Fruit fly (Drosophila melanogaster) Kc167 (cell line): ENCODE data around the gene CG3213.

Source experiments
- Myc ChIP-seq: fragments of >200 bp; optimal IDR thresholded peaks from 2 replicates; lab custom pipeline; 2017; ENCODE audit warnings: missing external identifiers
- Sin3A ChIP-seq: fragments of >200 bp; optimal IDR thresholded peaks from 2 replicates; lab custom pipeline; 2018; ENCODE audit warnings: missing external identifiers
- h ChIP-seq: fragments of >200 bp; optimal IDR thresholded peaks from 3 replicates; lab custom pipeline; 2018; ENCODE audit warnings: missing external identifiers
- insv ChIP-seq: fragments of >200 bp; optimal IDR thresholded peaks from 3 replicates; lab custom pipeline; 2018; ENCODE audit warnings: missing external identifiers
- psq ChIP-seq: fragments of >200 bp; optimal IDR thresholded peaks from 2 replicates; lab custom pipeline; 2017; ENCODE audit warnings: missing external identifiers
- ttk ChIP-seq: sonication (Bioruptor generic); optimal IDR thresholded peaks from 2 replicates; lab custom pipeline; 2017; ENCODE audit warnings: missing external identifiers

CG3213 gene

dm6 chr2L:3550583-3550982, 31.1 kb upstream of the CG3213 start:
- no peak for TF ChIP-seq h
- no peak for TF ChIP-seq psq (lab: Kevin White, UChicago)
- TF ChIP-seq Myc (lab: Kevin White, UChicago) = no peak
- no peak for TF ChIP-seq insv (lab: Kevin White, UChicago)
- no peak for TF ChIP-seq ttk (lab: Kevin White, UChicago)
- no peak for TF ChIP-seq Sin3A (lab: Kevin White, UChicago)

- TF ChIP-seq ttk (lab: Kevin White, UChicago) = no peak
- no peak for TF ChIP-seq insv (lab: Kevin White, UChicago)
- TF ChIP-seq psq (lab: Kevin White, UChicago) = no peak
- TF ChIP-seq h = no peak
- no peak for TF ChIP-seq Myc (lab: Kevin White, UChicago)
- no peak for TF ChIP-seq Sin3A (lab: Kevin White, UChicago)
Observed at dm6 chr2L:3549742-3550141, 30.3 kb upstream of the CG3213 start.

dm6 chr2L:3548879-3549278, 29.4 kb upstream of the CG3213 start:
- TF ChIP-seq Myc (lab: Kevin White, UChicago) = no peak
- no peak for TF ChIP-seq Sin3A (lab: Kevin White, UChicago)

dm6 chr2L:3547512-3547911, 28.1 kb upstream of the CG3213 start:
- TF ChIP-seq Myc (lab: Kevin White, UChicago) = no peak
- no peak for TF ChIP-seq psq (lab: Kevin White, UChicago)
- no peak for TF ChIP-seq Sin3A (lab: Kevin White, UChicago)
- TF ChIP-seq insv (lab: Kevin White, UChicago) = no peak
- no peak for TF ChIP-seq ttk (lab: Kevin White, UChicago)
- TF ChIP-seq h = no peak

- TF ChIP-seq psq (lab: Kevin White, UChicago) = no peak
- no peak for TF ChIP-seq ttk (lab: Kevin White, UChicago)
- no peak for TF ChIP-seq insv (lab: Kevin White, UChicago)
- TF ChIP-seq Sin3A (lab: Kevin White, UChicago) = no peak
- TF ChIP-seq h = no peak
- TF ChIP-seq Myc (lab: Kevin White, UChicago) = no peak
Observed at dm6 chr2L:3545033-3545666, 25.7 kb upstream of the CG3213 start.

dm6 chr2L:3543062-3543461, 23.6 kb upstream of the CG3213 start:
- TF ChIP-seq psq (lab: Kevin White, UChicago) (no peak), insv (lab: Kevin White, UChicago) (no peak), h (no peak), Sin3A (lab: Kevin White, UChicago) (no peak), ttk (lab: Kevin White, UChicago) (no peak), Myc (lab: Kevin White, UChicago) (no peak)

dm6 chr2L:3539996-3540395, 20.5 kb upstream of the CG3213 start:
- no peak for TF ChIP-seq psq (lab: Kevin White, UChicago)
- no peak for TF ChIP-seq h
- no peak for TF ChIP-seq ttk (lab: Kevin White, UChicago)
- no peak for TF ChIP-seq Sin3A (lab: Kevin White, UChicago)

- TF ChIP-seq psq (lab: Kevin White, UChicago) = no peak
Observed at dm6 chr2L:3539412-3539743, 19.9 kb upstream of the CG3213 start.

- TF ChIP-seq Sin3A (lab: Kevin White, UChicago) = no peak
- TF ChIP-seq psq (lab: Kevin White, UChicago) = no peak
- no peak for TF ChIP-seq Myc (lab: Kevin White, UChicago)
- no peak for TF ChIP-seq insv (lab: Kevin White, UChicago)
- no peak for TF ChIP-seq h
- TF ChIP-seq ttk (lab: Kevin White, UChicago) = no peak
Observed at dm6 chr2L:3538564-3539411, 19.3 kb upstream of the CG3213 start, which contains the start of gene drm. Gene drm, plus strand, starts transcription at chr2L:3539247.

dm6 chr2L:3534227-3534842, 14.9 kb upstream of the CG3213 start:
- no peak for TF ChIP-seq Myc (lab: Kevin White, UChicago)
- TF ChIP-seq insv (lab: Kevin White, UChicago) = no peak
- TF ChIP-seq ttk (lab: Kevin White, UChicago) = no peak
- TF ChIP-seq Sin3A (lab: Kevin White, UChicago) = no peak
- no peak for TF ChIP-seq h
- TF ChIP-seq psq (lab: Kevin White, UChicago) = no peak

- TF ChIP-seq ttk (lab: Kevin White, UChicago) (no peak), insv (lab: Kevin White, UChicago) (no peak), Myc (lab: Kevin White, UChicago) (no peak), h (no peak), Sin3A (lab: Kevin White, UChicago) (no peak), psq (lab: Kevin White, UChicago) (no peak)
Observed at dm6 chr2L:3532973-3533525, 13.6 kb upstream of the CG3213 start.
